Fruit fly (Drosophila melanogaster): ENCODE data around the gene ppk31.

ppk31 gene

dm6 chr3R:27165416-27165982 is 2.6 kb downstream of the ppk31 start, which contains the start of the genes CG34293 and spn-D:
Gene CG34293, minus strand, starts transcription at chr3R:27165575.
Gene spn-D, plus strand, starts transcription at chr3R:27165716.
- 0 out of 3 replicates have a peak, but pooled peaks have one; percentile 13 for TF ChIP-seq CG34422 (GFP tag; IDR thresholded peaks at IDR 0.05)
- peak; percentile 20 for TF ChIP-seq MESR4 (GFP tag; optimal IDR thresholded peaks at IDR 0.05)
- peak; percentile 54 for TF ChIP-seq pzg (GFP tag; optimal IDR thresholded peaks at IDR 0.05)
- no peak for TF ChIP-seq maf-S (GFP tag; optimal IDR thresholded peaks at IDR 0.05)
- peak in 1 of 2 experiments; percentile 81 for TF ChIP-seq crp (GFP tag; optimal IDR thresholded peaks at IDR 0.05)
- peak; percentile 29 for TF ChIP-seq CG4617 (GFP tag; optimal IDR thresholded peaks at IDR 0.05; ENCODE audit: borderline replicate concordance)
- TF ChIP-seq CG18011 (GFP tag; optimal IDR thresholded peaks at IDR 0.05) = peak; percentile 97
- 0 out of 2 replicates have a peak, but pooled peaks have one; percentile 15 for TF ChIP-seq Scr (GFP tag; IDR thresholded peaks at IDR 0.05; ENCODE audit: partially characterized antibody)
- 0 out of 4 replicates have a peak, but pooled peaks have one; percentile 40 for TF ChIP-seq chinmo (GFP tag; IDR thresholded peaks at IDR 0.05; ENCODE audit: partially characterized antibody)
- 0 out of 3 replicates have a peak, but pooled peaks have one; percentile 31 for TF ChIP-seq Opbp (GFP tag; IDR thresholded peaks at IDR 0.05; ENCODE audit: partially characterized antibody)
- TF ChIP-seq stwl (tag; optimal IDR thresholded peaks at IDR 0.05) = peak; percentile 53
- TF ChIP-seq Ets97D (GFP tag; optimal IDR thresholded peaks at IDR 0.05) = peak; percentile 8
- 0 out of 3 replicates have a peak, but pooled peaks have one; percentile 10 for TF ChIP-seq knrl (GFP tag; IDR thresholded peaks at IDR 0.05; ENCODE audit: partially characterized antibody)
- no peak for TF ChIP-seq hkb (optimal IDR thresholded peaks at IDR 0.05)
- no peak for TF ChIP-seq hkb (GFP tag; IDR thresholded peaks at IDR 0.05)
- TF ChIP-seq Kr (GFP tag; optimal IDR thresholded peaks at IDR 0.05) = no peak
- no peak for TF ChIP-seq dmrt99B (tag; optimal IDR thresholded peaks at IDR 0.05)
- 0 out of 2 replicates have a peak, but pooled peaks have one; percentile 18 for TF ChIP-seq amos (GFP tag; IDR thresholded peaks at IDR 0.05; ENCODE audit: partially characterized antibody)
- 0 out of 2 replicates have a peak, but pooled peaks have one; percentile 23 for TF ChIP-seq unc-4 (GFP tag; IDR thresholded peaks at IDR 0.05; ENCODE audit: partially characterized antibody)
- TF ChIP-seq CG10462 (GFP tag; optimal IDR thresholded peaks at IDR 0.05) = no peak
- TF ChIP-seq CG14710 (tag; optimal IDR thresholded peaks at IDR 0.05) = no peak
- peak; percentile 39 for TF ChIP-seq CG1603 (tag; optimal IDR thresholded peaks at IDR 0.05)
- TF ChIP-seq Myb (GFP tag; optimal IDR thresholded peaks at IDR 0.05) = peak; percentile 18
- TF ChIP-seq Med (GFP tag) = peak; percentile 4
- no peak for TF ChIP-seq CG2712 (tag; optimal IDR thresholded peaks at IDR 0.05)
- peak; percentile 40 for TF ChIP-seq Dp (GFP tag; optimal IDR thresholded peaks at IDR 0.05)
- TF ChIP-seq HLH4C (GFP tag; IDR thresholded peaks at IDR 0.05; ENCODE audit: partially characterized antibody) = no peak
- no peak for TF ChIP-seq ci (GFP tag; IDR thresholded peaks at IDR 0.05)
- TF ChIP-seq ase (GFP tag; IDR thresholded peaks at IDR 0.05) = no peak
- peak; percentile 55; the same call in 1 of the 3 replicates for TF ChIP-seq CG2199 (GFP tag; IDR thresholded peaks at IDR 0.05)
- TF ChIP-seq gfzf (GFP tag; optimal IDR thresholded peaks at IDR 0.05) = peak; percentile 72
- no peak for TF ChIP-seq CG3065 (GFP tag; optimal IDR thresholded peaks at IDR 0.05)
- peak; percentile 5 for TF ChIP-seq grn (GFP tag; optimal IDR thresholded peaks at IDR 0.05)
- peak; percentile 74 for TF ChIP-seq E2f2 (GFP tag; IDR thresholded peaks at IDR 0.05)
- TF ChIP-seq vfl (GFP tag; optimal IDR thresholded peaks at IDR 0.05) = no peak
- peak; percentile 64 for TF ChIP-seq CG13287 (GFP tag; IDR thresholded peaks at IDR 0.05; ENCODE audit: partially characterized antibody)
- peak; percentile 94 for TF ChIP-seq MBD-R2 (GFP tag; IDR thresholded peaks at IDR 0.05)
- no peak for TF ChIP-seq inv (GFP tag; IDR thresholded peaks at IDR 0.05; ENCODE audit: partially characterized antibody)
- no peak for TF ChIP-seq Vsx1 (GFP tag; optimal IDR thresholded peaks at IDR 0.05)
- no peak for TF ChIP-seq fd64A (GFP tag; optimal IDR thresholded peaks at IDR 0.05)
